Fruit fly (Drosophila melanogaster): ENCODE measurements around the gene sip2.

sip2 gene

DNA sequence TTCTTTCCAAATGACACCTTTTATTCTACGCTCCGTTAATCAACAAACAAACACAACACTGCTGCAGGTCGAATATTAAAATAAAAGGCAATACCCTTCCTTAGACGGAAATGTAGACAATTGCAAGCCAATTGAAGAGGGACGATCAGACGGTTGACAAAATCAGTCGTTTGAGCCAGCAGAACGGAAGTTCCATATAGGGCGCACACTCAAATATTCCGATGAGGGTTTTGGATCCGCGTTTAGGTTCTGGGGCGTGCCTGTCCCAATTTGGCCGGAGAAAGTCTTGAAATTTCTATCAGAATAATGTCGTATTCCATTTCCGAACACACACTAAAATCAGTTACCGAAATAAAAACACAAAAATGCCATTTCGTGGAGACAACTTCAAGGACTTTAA is 48.1 kb upstream of the sip2 start, which contains the start of gene CG43321:
CG43321 (plus strand) TSS at position 301 of the 400 bp plus-strand sequence.
- TF ChIP-seq CG11456 (GFP tag; IDR thresholded peaks at IDR 0.05) (no peak), NfI (GFP tag; optimal IDR thresholded peaks at IDR 0.05) (no peak), CG13287 (GFP tag; IDR thresholded peaks at IDR 0.05; ENCODE audit: partially characterized antibody) (no peak), CG17802 (tag; optimal IDR thresholded peaks at IDR 0.05) (no peak), Doc3 (GFP tag; IDR thresholded peaks at IDR 0.05; ENCODE audit: partially characterized antibody) (no peak), Awh (GFP tag; IDR thresholded peaks at IDR 0.05) (no peak), CG3726 (GFP tag; IDR thresholded peaks at IDR 0.05) (no peak), her (GFP tag; optimal IDR thresholded peaks at IDR 0.05) (no peak), MBD-R2 (GFP tag; IDR thresholded peaks at IDR 0.05) (no peak), p53 (GFP tag; optimal IDR thresholded peaks at IDR 0.05) (no peak), otp (GFP tag; IDR thresholded peaks at IDR 0.05) (no peak), ap (GFP tag; IDR thresholded peaks at IDR 0.05) (no peak), phol (tag; optimal IDR thresholded peaks at IDR 0.05) (no peak), mld (GFP tag; IDR thresholded peaks at IDR 0.05; ENCODE audit: partially characterized antibody) (no peak), CG13624 (GFP tag; optimal IDR thresholded peaks at IDR 0.05) (no peak), CG1529 (GFP tag; optimal IDR thresholded peaks at IDR 0.05) (no peak)

DNA sequence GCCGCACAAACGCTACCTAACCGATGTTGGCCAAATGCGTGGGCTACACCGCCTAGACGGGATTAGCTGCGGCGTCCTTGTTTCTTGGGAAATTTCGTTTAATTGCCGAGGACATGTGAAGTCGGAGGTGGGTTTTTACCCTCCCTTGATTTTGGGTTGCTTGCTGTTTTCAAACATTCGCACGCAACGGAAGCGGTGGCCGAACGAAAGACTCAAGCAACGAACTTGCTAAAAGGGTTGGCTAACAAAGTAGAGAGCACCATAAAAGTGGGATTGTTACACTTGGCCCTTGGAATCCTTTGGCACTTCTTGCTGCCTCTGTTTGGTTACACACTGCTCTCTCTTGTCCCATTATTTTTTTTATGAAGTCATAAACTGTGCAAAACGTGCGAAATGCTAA is 46.6 kb upstream of the sip2 start:
- TF ChIP-seq CG15479 (GFP tag; optimal IDR thresholded peaks at IDR 0.05): peak; percentile 18
- TF ChIP-seq zen (tag; optimal IDR thresholded peaks at IDR 0.05): peak; percentile 68
- TF ChIP-seq ash1 (GFP tag; optimal IDR thresholded peaks at IDR 0.05): no peak
- TF ChIP-seq Mrtf (GFP tag; IDR thresholded peaks at IDR 0.05): no peak
- TF ChIP-seq lmd (GFP tag; IDR thresholded peaks at IDR 0.05): no peak
- peak; percentile 80 for TF ChIP-seq cad (GFP tag; optimal IDR thresholded peaks at IDR 0.05)
- TF ChIP-seq gsb (GFP tag; IDR thresholded peaks at IDR 0.05): no peak
- TF ChIP-seq Kr (GFP tag; optimal IDR thresholded peaks at IDR 0.05): peak; percentile 51
- peak in 1 of 2 experiments; percentile 81 for TF ChIP-seq tll (GFP tag; optimal IDR thresholded peaks at IDR 0.05)
- TF ChIP-seq Lhr (GFP tag; optimal IDR thresholded peaks at IDR 0.05): no peak
- TF ChIP-seq Eip74EF (GFP tag; optimal IDR thresholded peaks at IDR 0.05): no peak

DNA sequence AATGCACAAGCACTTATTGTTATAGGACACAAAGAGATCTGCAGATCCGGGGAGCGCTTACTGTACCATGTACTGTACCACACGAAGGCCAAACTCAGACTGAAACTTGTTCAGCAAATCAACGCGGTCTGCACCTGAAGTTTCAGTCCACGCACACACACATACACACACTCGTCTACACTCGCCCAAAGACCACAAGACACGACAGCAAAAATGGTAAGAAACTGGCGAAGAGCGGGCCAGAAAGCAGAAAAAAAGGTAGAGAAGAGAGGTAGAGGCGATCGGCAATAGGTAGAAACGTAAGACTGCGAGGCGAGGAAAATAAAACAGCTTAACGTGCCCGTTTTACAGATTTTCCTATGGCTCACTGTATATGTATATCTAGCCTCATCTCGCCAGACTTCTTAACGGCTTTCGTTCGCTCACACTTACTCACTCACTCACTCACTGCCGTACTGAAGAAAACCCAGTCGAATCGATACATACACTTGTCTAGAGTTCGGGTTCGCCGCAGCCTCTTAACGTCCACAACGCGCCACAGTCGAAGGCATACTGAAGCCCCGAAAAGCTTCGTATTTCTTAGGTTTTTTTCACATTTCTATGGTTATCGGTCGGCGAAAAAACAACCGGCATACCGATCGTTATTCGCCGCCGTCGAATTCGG is 46.1 kb upstream of the sip2 start, which contains the start of gene uif:
uif (minus strand) TSS at position 553 of the 664 bp plus-strand sequence.
- TF ChIP-seq Fer3 (tag; optimal IDR thresholded peaks at IDR 0.05) (no peak), CG2116 (GFP tag; optimal IDR thresholded peaks at IDR 0.05) (no peak), dm (GFP tag; optimal IDR thresholded peaks at IDR 0.05) (no peak), CG32767 (GFP tag; IDR thresholded peaks at IDR 0.05) (peak; percentile 38; the same call in 1 of the 2 replicates), CG7963 (GFP tag; IDR thresholded peaks at IDR 0.05; ENCODE audit: partially characterized antibody) (no peak), cwo (GFP tag; optimal IDR thresholded peaks at IDR 0.05) (no peak), Asciz (GFP tag; optimal IDR thresholded peaks at IDR 0.05) (no peak), C15 (GFP tag; IDR thresholded peaks at IDR 0.05) (no peak), CG31388 (GFP tag; optimal IDR thresholded peaks at IDR 0.05) (no peak), oc (tag; optimal IDR thresholded peaks at IDR 0.05) (peak; percentile 76), CG34224 (GFP tag; IDR thresholded peaks at IDR 0.05; ENCODE audit: partially characterized antibody) (peak; percentile 37; the same call in 1 of the 3 replicates), chinmo (GFP tag; IDR thresholded peaks at IDR 0.05; ENCODE audit: partially characterized antibody) (peak; percentile 55; the same call in 1 of the 4 replicates), rib (GFP tag; IDR thresholded peaks at IDR 0.05) (peak; percentile 20; the same call in 1 of the 2 replicates), CG31441 (GFP tag; IDR thresholded peaks at IDR 0.05) (no peak), Hr51 (GFP tag; optimal IDR thresholded peaks at IDR 0.05) (no peak), luna (GFP tag; optimal IDR thresholded peaks at IDR 0.05) (no peak), CG4282 (GFP tag; optimal IDR thresholded peaks at IDR 0.05) (no peak), CG18619 (GFP tag; optimal IDR thresholded peaks at IDR 0.05) (no peak), CG7372 (GFP tag; IDR thresholded peaks at IDR 0.05) (no peak), D (optimal IDR thresholded peaks at IDR 0.05) (peak; percentile 77), D (GFP tag; optimal IDR thresholded peaks at IDR 0.05) (no peak)

Data from whole organism, embryonic.